Fruit fly (Drosophila melanogaster) whole organism, pupa: ENCODE measurements around the gene CG43145.

ENCODE experiments used
- CG10348 ChIP-seq: fragments of 200-800 bp; sonication (Bioruptor generic); IDR thresholded peaks from 2 replicates; pipeline ENCODE4 v1.3.6; 2022; ENCODE audit warnings: missing biosample characterization, missing genetic modification characterization
- CG12605 ChIP-seq: fragments of 200-800 bp; sonication (Bioruptor generic); IDR thresholded peaks from 2 replicates; pipeline ENCODE4 v1.3.6; 2022; ENCODE audit warnings: missing biosample characterization, missing genetic modification characterization
- CG13204 ChIP-seq: fragments of 200-800 bp; sonication (Bioruptor generic); optimal IDR thresholded peaks from 2 replicates; lab custom pipeline; 2018; ENCODE audit warnings: missing biosample characterization, mild to moderate bottlenecking, missing genetic modification characterization, moderate library complexity
- CG14655 ChIP-seq: fragments of 200-800 bp; sonication (Bioruptor generic); optimal IDR thresholded peaks from 3 replicates; lab custom pipeline; 2017; ENCODE audit warnings: mild to moderate bottlenecking, missing biosample characterization, missing genetic modification reagents, missing genetic modification characterization
- CG15710 ChIP-seq: fragments of 200-800 bp; sonication (Bioruptor generic); optimal IDR thresholded peaks from 2 replicates; lab custom pipeline; 2018; ENCODE audit warnings: missing biosample characterization, mild to moderate bottlenecking, missing genetic modification characterization, moderate library complexity
- CG17806 ChIP-seq: fragments of 200-800 bp; sonication (Bioruptor generic); optimal IDR thresholded peaks from 2 replicates; lab custom pipeline; 2018; ENCODE audit warnings: missing biosample characterization, mild to moderate bottlenecking, missing genetic modification characterization, moderate library complexity
- CG32121 ChIP-seq: fragments of 200-800 bp; sonication (Bioruptor generic); IDR thresholded peaks from 2 replicates; pipeline ENCODE4 v1.3.6; 2022; ENCODE audit warnings: missing biosample characterization, missing genetic modification characterization
- CG34367 ChIP-seq: fragments of 200-800 bp; sonication (Bioruptor generic); optimal IDR thresholded peaks from 2 replicates; lab custom pipeline; 2018; ENCODE audit warnings: missing biosample characterization, mild to moderate bottlenecking, missing genetic modification characterization
- CG4496 ChIP-seq: fragments of 200-800 bp; sonication (Bioruptor generic); IDR thresholded peaks from 3 replicates; pipeline ENCODE4 v1.3.6; 2022; ENCODE audit warnings: missing biosample characterization, missing genetic modification characterization
- CG8159 ChIP-seq: fragments of 200-800 bp; sonication (Bioruptor generic); optimal IDR thresholded peaks from 3 replicates; lab custom pipeline; 2018; ENCODE audit warnings: missing biosample characterization, mild to moderate bottlenecking, missing genetic modification characterization, moderate library complexity
- CG8301 ChIP-seq: fragments of 200-800 bp; sonication (Bioruptor generic); optimal IDR thresholded peaks from 2 replicates; lab custom pipeline; 2018; ENCODE audit warnings: missing biosample characterization, mild to moderate bottlenecking, missing genetic modification characterization
- CG9948 ChIP-seq: fragments of 200-800 bp; sonication (Bioruptor generic); optimal IDR thresholded peaks from 2 replicates; lab custom pipeline; 2018; ENCODE audit warnings: missing biosample characterization, mild to moderate bottlenecking, missing genetic modification characterization, moderate library complexity
- D1 ChIP-seq: fragments of 200-800 bp; sonication (Bioruptor generic); optimal IDR thresholded peaks from 2 replicates; lab custom pipeline; 2018; ENCODE audit warnings: missing biosample characterization, mild to moderate bottlenecking, missing genetic modification characterization, moderate library complexity
- EcR ChIP-seq: fragments of 200-800 bp; sonication (Bioruptor generic); optimal IDR thresholded peaks from 3 replicates; lab custom pipeline; 2019; ENCODE audit warnings: missing biosample characterization, missing genetic modification characterization, mild to moderate bottlenecking, moderate library complexity, missing genetic modification reagents
- Ets98B ChIP-seq: fragments of 200-800 bp; sonication (Bioruptor generic); IDR thresholded peaks from 2 replicates; pipeline ENCODE4 v1.3.6; 2022; ENCODE audit warnings: missing biosample characterization, missing genetic modification characterization
- Pif1A ChIP-seq: fragments of 200-800 bp; sonication (Bioruptor generic); optimal IDR thresholded peaks from 3 replicates; lab custom pipeline; 2016; ENCODE audit warnings: missing biosample characterization, missing genetic modification characterization
- Pif1B ChIP-seq: fragments of 200-800 bp; sonication (Bioruptor generic); optimal IDR thresholded peaks from 3 replicates; lab custom pipeline; 2016; ENCODE audit warnings: missing biosample characterization, missing genetic modification characterization
- Snoo ChIP-seq: fragments of 200-800 bp; sonication (Bioruptor generic); optimal IDR thresholded peaks from 3 replicates; lab custom pipeline; 2017; ENCODE audit warnings: missing biosample characterization, mild to moderate bottlenecking, missing genetic modification characterization, inconsistent platforms
- fd96Ca ChIP-seq: fragments of 200-800 bp; sonication (Bioruptor generic); IDR thresholded peaks from 3 replicates; pipeline ENCODE4 v1.3.6; 2022; ENCODE audit warnings: missing biosample characterization, missing genetic modification characterization
- gl ChIP-seq: fragments of 200-800 bp; sonication (Bioruptor generic); optimal IDR thresholded peaks from 2 replicates; lab custom pipeline; 2018; ENCODE audit warnings: missing biosample characterization, mild to moderate bottlenecking, missing genetic modification characterization
- rn ChIP-seq: fragments of 200-800 bp; sonication (Bioruptor generic); IDR thresholded peaks from 2 replicates; pipeline ENCODE4 v1.3.6; 2022; ENCODE audit warnings: missing biosample characterization, missing genetic modification characterization

Gene CG43145

DNA sequence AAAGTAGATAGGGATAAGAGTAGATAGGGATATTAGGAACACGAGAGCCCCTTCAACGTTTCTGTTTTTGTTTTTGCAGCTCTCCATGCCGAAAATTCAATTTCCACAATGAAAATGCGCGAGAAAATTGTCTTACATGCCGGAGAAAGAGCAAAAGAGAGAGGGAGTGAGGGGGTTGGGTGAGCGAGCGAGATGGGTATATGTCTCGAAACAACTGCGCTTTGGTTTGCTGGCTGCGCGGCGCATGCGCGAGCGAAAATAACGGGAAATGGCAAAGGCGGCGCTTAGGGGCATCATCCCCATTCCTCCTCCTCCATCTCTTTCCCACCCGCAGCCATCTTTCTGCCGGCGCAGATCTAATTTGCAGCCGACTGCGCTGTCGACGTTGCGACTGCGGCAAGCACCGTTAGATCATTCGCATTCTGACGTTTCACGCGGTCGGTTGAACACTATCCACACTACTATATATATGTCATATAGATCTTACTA lies 39.3 kb upstream of the CG43145 start, which contains the start of gene Drgx:
TSS of gene Drgx (plus strand) at position 439 of the 489 bp plus-strand sequence.
- no peak for TF ChIP-seq EcR (GFP tag; lab: Kevin White, UChicago)
- TF ChIP-seq Snoo: no peak
- no peak for TF ChIP-seq CG10348 (GFP tag; lab: Robert Waterston, UW)
- TF ChIP-seq CG32121 (GFP tag; lab: Robert Waterston, UW): peak; percentile 20; the same call in 1 of the 2 replicates
- no peak for TF ChIP-seq gl (tag; lab: Kevin White, UChicago)
- no peak for TF ChIP-seq fd96Ca (GFP tag; lab: Robert Waterston, UW)
- TF ChIP-seq Ets98B (GFP tag; lab: Robert Waterston, UW): 0 out of 2 replicates have a peak, but pooled peaks have one; percentile 12
- no peak for TF ChIP-seq CG8159
- TF ChIP-seq D1 (tag; lab: Kevin White, UChicago): peak; percentile 3
- TF ChIP-seq CG12605 (GFP tag; lab: Robert Waterston, UW): no peak
- no peak for TF ChIP-seq CG15710 (tag; lab: Kevin White, UChicago)
- no peak for TF ChIP-seq rn (GFP tag; lab: Robert Waterston, UW)
- TF ChIP-seq CG13204 (GFP tag; lab: Kevin White, UChicago): no peak

DNA sequence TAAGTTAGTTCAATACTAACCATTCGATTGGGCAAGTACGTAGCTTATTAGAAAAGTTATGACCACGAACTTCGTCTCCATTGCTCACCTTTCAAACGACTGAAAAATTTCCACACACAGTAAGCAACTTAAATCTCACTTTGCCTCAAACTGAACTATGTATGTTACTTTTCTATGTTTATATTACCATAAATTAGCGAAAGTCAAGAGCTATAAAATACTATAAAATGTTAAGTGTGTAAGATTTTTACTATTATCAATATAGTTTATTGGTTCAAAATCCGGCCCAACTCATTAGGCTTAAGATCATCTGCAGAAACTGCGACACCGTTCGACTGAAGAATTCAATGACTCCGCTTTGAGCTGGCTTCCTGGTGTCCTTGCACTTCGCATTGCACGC lies 33.2 kb upstream of the CG43145 start, which contains the start of gene Sfp24Ba:
TSS of gene Sfp24Ba (minus strand) at position 101 of the 400 bp plus-strand sequence.
- TF ChIP-seq CG14655 (GFP tag; lab: Kevin White, UChicago) (no peak), CG8159 (no peak), CG15710 (tag; lab: Kevin White, UChicago) (no peak), gl (tag; lab: Kevin White, UChicago) (no peak)

DNA sequence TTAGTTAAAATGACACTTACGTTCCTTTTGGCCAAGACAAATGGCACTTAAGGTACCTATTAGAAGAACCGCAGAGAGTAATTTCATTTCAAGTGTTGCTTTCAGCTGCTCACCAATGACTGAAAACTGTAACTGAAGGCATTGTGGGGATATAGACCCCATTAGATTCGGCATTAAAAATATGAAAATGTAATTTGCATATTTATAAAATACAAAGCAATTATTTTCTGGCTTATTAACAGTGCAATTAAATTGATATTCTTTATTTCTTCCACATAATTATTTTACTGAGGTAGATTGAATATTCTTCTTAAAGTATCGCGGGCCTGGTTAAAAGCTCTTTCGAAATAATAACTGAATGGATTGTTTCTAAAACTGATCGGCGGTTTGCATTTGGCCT lies 32.6 kb upstream of the CG43145 start, which contains the start of gene Sfp24Bd:
TSS of gene Sfp24Bd (minus strand) at position 101 of the 400 bp plus-strand sequence.
- TF ChIP-seq Pif1A (GFP tag; lab: Kevin White, UChicago) (no peak), CG32121 (GFP tag; lab: Robert Waterston, UW) (no peak), Ets98B (GFP tag; lab: Robert Waterston, UW) (no peak)

DNA sequence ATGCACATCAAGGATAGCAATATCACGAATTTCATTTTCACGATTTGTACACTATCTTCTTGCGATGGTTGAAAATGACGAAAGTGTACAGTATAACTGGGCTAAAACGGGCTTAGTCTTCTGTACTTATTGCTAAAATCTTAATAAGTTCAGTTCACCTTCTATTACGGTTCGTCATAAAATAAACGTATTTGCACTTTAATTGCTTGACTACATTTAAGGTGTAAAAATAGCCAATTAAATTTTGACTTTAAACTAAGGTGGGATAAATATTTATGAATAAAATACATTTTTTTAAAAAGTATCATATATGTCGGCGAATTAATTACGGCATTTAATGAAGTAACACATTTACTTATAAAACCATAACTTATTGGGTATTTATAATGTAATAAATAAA lies 32.0 kb upstream of the CG43145 start, which contains the start of gene Sfp24Bb:
TSS of gene Sfp24Bb (minus strand) at position 101 of the 400 bp plus-strand sequence.
- TF ChIP-seq CG34367 (tag; lab: Kevin White, UChicago) (no peak), CG15710 (tag; lab: Kevin White, UChicago) (no peak), Pif1A (GFP tag; lab: Kevin White, UChicago) (no peak), rn (GFP tag; lab: Robert Waterston, UW) (no peak), CG12605 (GFP tag; lab: Robert Waterston, UW) (no peak), D1 (tag; lab: Kevin White, UChicago) (no peak), EcR (GFP tag; lab: Kevin White, UChicago) (no peak), CG4496 (GFP tag; lab: Robert Waterston, UW) (no peak), CG9948 (no peak), Ets98B (GFP tag; lab: Robert Waterston, UW) (no peak), Snoo (no peak)

DNA sequence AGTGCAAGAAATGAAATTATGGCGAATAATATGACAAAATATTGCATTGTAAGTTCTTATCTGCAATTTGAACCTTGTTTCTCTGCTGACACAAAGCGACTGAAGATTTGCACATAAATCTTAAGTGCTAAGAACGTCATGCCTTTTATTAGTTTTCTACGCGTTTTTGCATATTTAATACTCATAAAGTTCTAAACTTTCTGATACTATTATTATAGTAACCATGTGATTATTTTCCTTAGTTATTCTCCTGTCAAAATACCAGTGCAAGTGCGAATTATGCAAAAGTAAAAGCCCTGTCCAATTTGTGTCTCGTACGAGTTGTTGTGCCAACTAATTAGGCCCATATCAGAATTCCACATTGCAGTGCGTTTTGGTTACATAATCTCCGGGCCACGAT lies 31.1 kb upstream of the CG43145 start, which contains the start of gene Sfp24Bc:
TSS of gene Sfp24Bc (minus strand) at position 101 of the 400 bp plus-strand sequence.
- TF ChIP-seq CG4496 (GFP tag; lab: Robert Waterston, UW) (no peak), rn (GFP tag; lab: Robert Waterston, UW) (no peak), Ets98B (GFP tag; lab: Robert Waterston, UW) (no peak), Pif1A (GFP tag; lab: Kevin White, UChicago) (no peak), CG8301 (tag; lab: Kevin White, UChicago) (no peak), Pif1B (GFP tag; lab: Kevin White, UChicago) (no peak), CG12605 (GFP tag; lab: Robert Waterston, UW) (no peak), CG8159 (no peak), fd96Ca (GFP tag; lab: Robert Waterston, UW) (no peak), Snoo (no peak), CG10348 (GFP tag; lab: Robert Waterston, UW) (no peak), CG32121 (GFP tag; lab: Robert Waterston, UW) (no peak), CG17806 (tag; lab: Kevin White, UChicago) (no peak), EcR (GFP tag; lab: Kevin White, UChicago) (no peak), CG9948 (no peak), gl (tag; lab: Kevin White, UChicago) (no peak), CG34367 (tag; lab: Kevin White, UChicago) (no peak)

DNA sequence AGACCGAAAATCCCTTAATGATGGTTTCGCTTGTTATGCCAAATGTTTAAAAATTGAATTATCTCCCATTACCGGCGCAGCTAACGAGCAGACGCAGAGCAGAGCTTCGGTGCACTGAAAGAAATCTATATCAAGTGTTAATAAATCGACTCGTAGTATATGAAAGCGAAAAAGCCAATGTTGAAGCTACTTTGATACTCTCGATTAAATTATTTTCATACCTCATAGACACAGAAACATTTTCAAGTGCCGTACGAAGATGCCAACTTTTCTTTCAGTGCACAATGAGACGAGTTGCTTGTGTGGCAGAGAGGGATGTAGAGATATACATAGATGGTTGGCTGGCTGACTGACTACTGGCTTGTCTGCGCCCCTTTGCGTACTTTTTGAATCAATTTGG lies 25.9 kb upstream of the CG43145 start:
- no peak for TF ChIP-seq CG34367 (tag; lab: Kevin White, UChicago)
- no peak for TF ChIP-seq D1 (tag; lab: Kevin White, UChicago)
- TF ChIP-seq CG14655 (GFP tag; lab: Kevin White, UChicago): no peak
- TF ChIP-seq CG15710 (tag; lab: Kevin White, UChicago): no peak
- no peak for TF ChIP-seq Pif1B (GFP tag; lab: Kevin White, UChicago)
- TF ChIP-seq CG4496 (GFP tag; lab: Robert Waterston, UW): no peak
- no peak for TF ChIP-seq CG8301 (tag; lab: Kevin White, UChicago)
- no peak for TF ChIP-seq CG13204 (GFP tag; lab: Kevin White, UChicago)
- TF ChIP-seq Pif1A (GFP tag; lab: Kevin White, UChicago): no peak
- TF ChIP-seq CG8159: no peak
- TF ChIP-seq gl (tag; lab: Kevin White, UChicago): no peak
